Worm (Caenorhabditis elegans) whole organism, young adult: ENCODE results near the gene tsr-2.
"Not testable (repeated sequence)": the region's sequence is repeated elsewhere in the genome, so short reads cannot be mapped to it uniquely, and the experiment has no call there.

Experiments used
- B0336.3 ChIP-seq: fragments of 200-800 bp; sonication (Bioruptor generic); IDR thresholded peaks from 2 replicates; pipeline ENCODE4 v1.3.6; 2022; ENCODE audit warnings: missing genetic modification characterization, missing compliant biosample characterization
- F33H1.4 ChIP-seq: fragments of 200-800 bp; sonication (Bioruptor generic); IDR thresholded peaks from 2 replicates; pipeline ENCODE4 v1.3.6; 2022; ENCODE audit warnings: missing genetic modification reagents, missing genetic modification characterization, missing compliant biosample characterization
- F57C9.4 ChIP-seq: sonication (generic microtip); optimal IDR thresholded peaks from 2 replicates; lab custom pipeline; 2017; ENCODE audit warnings: mild to moderate bottlenecking, missing genetic modification characterization, missing compliant biosample characterization
- K12H6.12 ChIP-seq: fragments of 200-800 bp; sonication (Bioruptor generic); optimal IDR thresholded peaks from 2 replicates; lab custom pipeline; 2018; ENCODE audit warnings: mild to moderate bottlenecking, missing genetic modification characterization, missing compliant biosample characterization
- aptf-2 ChIP-seq: fragments of 200-800 bp; sonication (Bioruptor generic); conservative IDR thresholded peaks from 2 replicates; pipeline ENCODE4 v1.3.6; 2022; ENCODE audit warnings: missing genetic modification reagents, missing genetic modification characterization, missing compliant biosample characterization
- atf-7 ChIP-seq: sonication (generic microtip); optimal IDR thresholded peaks from 2 replicates; lab custom pipeline; 2017; ENCODE audit warnings: mild to moderate bottlenecking, missing genetic modification characterization, missing compliant biosample characterization
- attf-6 ChIP-seq: fragments of 200-800 bp; sonication (Bioruptor generic); IDR thresholded peaks from 2 replicates; pipeline ENCODE4 v1.3.6; 2022; ENCODE audit warnings: missing genetic modification reagents, missing genetic modification characterization, missing compliant biosample characterization
- cebp-1 ChIP-seq, 2 experiments: fragments of 200-800 bp in 1 of 2; sonication (Bioruptor generic) in 1 of 2; sonication (generic microtip) in 1 of 2; IDR thresholded peaks in 1 of 2; optimal IDR thresholded peaks in 1 of 2; 2 replicates each; pipeline versions ENCODE4 v1.3.6 to Lab custom; 2017 to 2022; ENCODE audit warnings: missing compliant biosample characterization in 2 of 2, missing genetic modification characterization in 2 of 2, mild to moderate bottlenecking in 1 of 2, missing genetic modification reagents in 1 of 2, moderate library complexity in 1 of 2
- ceh-79 ChIP-seq: sonication (generic microtip); optimal IDR thresholded peaks from 2 replicates; lab custom pipeline; 2017; ENCODE audit warnings: mild to moderate bottlenecking, missing genetic modification characterization, missing compliant biosample characterization
- dpl-1 ChIP-seq: fragments of 150-350 bp; optimal IDR thresholded peaks from 2 replicates; lab custom pipeline; 2014; ENCODE audit warnings: missing biosample characterization, missing genetic modification reagents, missing genetic modification characterization
- egrh-3 ChIP-seq: fragments of 200-800 bp; sonication (Bioruptor generic); IDR thresholded peaks from 2 replicates; pipeline ENCODE4 v1.3.6; 2022; ENCODE audit warnings: missing genetic modification reagents, missing genetic modification characterization, missing compliant biosample characterization
- ets-4 ChIP-seq: fragments of 200-800 bp; sonication (Bioruptor generic); optimal IDR thresholded peaks from 2 replicates; lab custom pipeline; 2018; ENCODE audit warnings: mild to moderate bottlenecking, missing genetic modification characterization, missing compliant biosample characterization
- hmg-1.2 ChIP-seq: fragments of 200-800 bp; sonication (Bioruptor generic); IDR thresholded peaks from 2 replicates; pipeline ENCODE4 v1.3.6; 2022; ENCODE audit warnings: missing genetic modification reagents, missing genetic modification characterization, missing compliant biosample characterization
- hrde-1 ChIP-seq: sonication (generic microtip); optimal IDR thresholded peaks from 2 replicates; lab custom pipeline; 2016; ENCODE audit warnings: missing genetic modification characterization, mild to moderate bottlenecking, missing compliant biosample characterization, moderate library complexity, missing genotype, missing genetic modification reagents, borderline replicate concordance
- lag-1 ChIP-seq: fragments of 200-800 bp; sonication (Bioruptor generic); IDR thresholded peaks from 2 replicates; pipeline ENCODE4 v1.3.6; 2022; ENCODE audit warnings: missing genetic modification reagents, missing genetic modification characterization, missing compliant biosample characterization
- madf-6 ChIP-seq: fragments of 200-800 bp; sonication (Bioruptor generic); IDR thresholded peaks from 2 replicates; pipeline ENCODE4 v1.3.6; 2022; ENCODE audit warnings: missing genetic modification reagents, missing genetic modification characterization, missing compliant biosample characterization
- mcd-1 ChIP-seq: fragments of 200-800 bp; sonication (Bioruptor generic); IDR thresholded peaks from 2 replicates; pipeline ENCODE4 v1.3.6; 2022; ENCODE audit warnings: missing genetic modification reagents, missing genetic modification characterization, missing compliant biosample characterization
- nhr-179 ChIP-seq: sonication (generic microtip); optimal IDR thresholded peaks from 2 replicates; lab custom pipeline; 2016; ENCODE audit warnings: mild to moderate bottlenecking, missing genetic modification characterization, missing compliant biosample characterization
- pbrm-1 ChIP-seq: fragments of 200-800 bp; sonication (Bioruptor generic); IDR thresholded peaks from 2 replicates; pipeline ENCODE4 v1.3.6; 2022; ENCODE audit warnings: missing genetic modification reagents, missing genetic modification characterization, missing compliant biosample characterization
- pha-4 ChIP-seq: fragments of 150-350 bp; sonication (generic microtip); optimal IDR thresholded peaks from 2 replicates; lab custom pipeline; 2014; ENCODE audit warnings: missing biosample characterization, missing genetic modification reagents, missing genetic modification characterization
- repo-1 ChIP-seq: sonication (generic microtip); optimal IDR thresholded peaks from 2 replicates; lab custom pipeline; 2017; ENCODE audit warnings: mild to moderate bottlenecking, missing genetic modification characterization, missing compliant biosample characterization
- rpc-1 ChIP-seq, 2 experiments: fragments of 150-350 bp in 1 of 2; sonication (generic microtip) in 1 of 2; optimal IDR thresholded peaks; 2 replicates each; lab custom pipeline; 2014 to 2018; ENCODE audit warnings: missing biosample characterization in 1 of 2, missing genetic modification characterization in 1 of 2, missing genetic modification reagents in 1 of 2, missing genotype in 1 of 2
- snpc-4 ChIP-seq, 5 experiments: fragments of 150-350 bp in 1 of 5; sonication (generic microtip) in 4 of 5; optimal IDR thresholded peaks; 2 replicates each; lab custom pipeline; 2014 to 2018; ENCODE audit warnings: missing genetic modification characterization in 5 of 5, missing biosample characterization in 3 of 5, antibody characterized with exemption in 2 of 5, mild to moderate bottlenecking in 2 of 5, missing compliant biosample characterization in 2 of 5, missing genotype in 2 of 5, moderate library complexity in 2 of 5, missing genetic modification reagents in 1 of 5
- sptf-2 ChIP-seq: fragments of 200-800 bp; sonication (Bioruptor generic); optimal IDR thresholded peaks from 2 replicates; lab custom pipeline; 2018; ENCODE audit warnings: mild to moderate bottlenecking, missing genetic modification characterization, missing compliant biosample characterization
- tbp1 ChIP-seq: fragments of 200-800 bp; sonication (Bioruptor generic); optimal IDR thresholded peaks from 2 replicates; lab custom pipeline; 2018; ENCODE audit warnings: mild to moderate bottlenecking, missing genetic modification characterization, missing compliant biosample characterization
- zfh-2 ChIP-seq: fragments of 200-800 bp; sonication (Bioruptor generic); conservative IDR thresholded peaks from 2 replicates; pipeline ENCODE4 v1.3.6; 2022; ENCODE audit warnings: missing genetic modification reagents, missing genetic modification characterization, missing compliant biosample characterization

The tsr-2 gene

DNA sequence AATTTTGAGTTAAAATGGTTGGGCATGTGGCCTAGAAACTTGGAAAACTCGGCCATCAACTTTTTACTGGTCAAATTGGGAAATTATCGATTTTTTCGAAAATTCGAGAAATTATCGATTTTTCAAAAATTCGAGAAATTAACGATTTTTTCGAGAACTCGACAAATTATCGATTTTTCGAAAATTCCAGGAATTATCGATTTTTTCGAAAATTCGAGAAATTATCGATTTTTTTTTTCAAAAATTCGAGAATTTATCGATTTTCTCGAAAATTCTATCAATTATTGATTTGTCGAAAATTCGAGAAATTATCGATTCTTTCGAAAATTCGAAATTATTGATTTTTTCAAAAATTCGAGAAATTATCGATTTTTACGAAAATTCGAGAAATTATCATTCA is 12.6 kb upstream of the tsr-2 start:
- TF ChIP-seq sptf-2 (GFP tag; lab: Kevin White, UChicago), result no peak
- no peak for TF ChIP-seq atf-7 (tag; lab: Kevin White, UChicago)
- TF ChIP-seq tbp1 (GFP tag; lab: Kevin White, UChicago), result no peak
- TF ChIP-seq dpl-1 (GFP tag; lab: Kevin White, UChicago), result no peak
- TF ChIP-seq ets-4 (GFP tag; lab: Kevin White, UChicago), result no peak
- TF ChIP-seq ceh-79, result no peak
- no peak for TF ChIP-seq K12H6.12 (tag; lab: Kevin White, UChicago)
- TF ChIP-seq lag-1 (GFP tag; lab: Robert Waterston, UW), result no peak
- no peak for TF ChIP-seq mcd-1
- no peak for TF ChIP-seq nhr-179 (tag; lab: Kevin White, UChicago)
- TF ChIP-seq, all 124 proteins: peak for 0

DNA sequence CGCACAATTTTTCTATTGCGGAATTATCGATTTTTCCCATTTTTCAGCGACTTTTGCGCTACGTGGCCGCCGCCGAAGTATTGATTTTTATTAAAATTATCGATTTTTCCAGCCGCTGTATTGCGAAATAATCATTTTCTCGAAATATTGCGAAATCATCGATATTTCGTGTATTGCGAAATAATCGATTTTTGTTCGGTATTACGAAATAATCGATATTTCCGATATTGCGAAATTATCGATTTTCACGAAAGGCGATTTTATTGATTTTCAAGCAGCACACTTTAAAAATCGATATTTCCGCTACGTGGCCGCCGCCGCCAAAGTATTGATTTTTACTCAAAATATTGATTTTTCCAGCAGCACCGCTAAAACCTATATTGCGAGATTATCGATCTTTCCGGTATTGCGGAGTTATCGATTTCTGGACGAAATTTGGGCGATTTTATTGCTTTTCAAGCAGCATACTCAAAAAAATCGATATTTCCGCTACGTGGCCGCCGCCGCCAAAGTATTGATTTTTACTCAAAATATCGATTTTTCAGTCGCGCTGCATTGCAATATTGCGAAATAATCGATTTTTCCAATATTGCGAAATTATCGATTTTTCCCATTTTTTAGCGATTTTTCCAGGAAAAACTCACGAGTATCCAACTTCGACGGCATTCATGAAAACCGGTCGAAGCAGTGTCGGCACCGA is 10.8 kb upstream of the tsr-2 start:
- TF ChIP-seq rpc-1 (optimal IDR thresholded peaks at IDR 0.05; lab: Kevin White, UChicago) (no peak), rpc-1 (tag; optimal IDR thresholded peaks at IDR 0.05; lab: Kevin White, UChicago) (no peak), aptf-2 (GFP tag; lab: Robert Waterston, UW) (no peak), repo-1 (tag; lab: Kevin White, UChicago) (no peak), hrde-1 (tag; lab: Kevin White, UChicago) (no peak), cebp-1 (GFP tag; IDR thresholded peaks at IDR 0.05; lab: Robert Waterston, UW) (peak; percentile 80), cebp-1 (tag; optimal IDR thresholded peaks at IDR 0.05; lab: Kevin White, UChicago) (peak; percentile 99), F57C9.4 (no peak)
- TF ChIP-seq, all 124 proteins: peak for 1

DNA sequence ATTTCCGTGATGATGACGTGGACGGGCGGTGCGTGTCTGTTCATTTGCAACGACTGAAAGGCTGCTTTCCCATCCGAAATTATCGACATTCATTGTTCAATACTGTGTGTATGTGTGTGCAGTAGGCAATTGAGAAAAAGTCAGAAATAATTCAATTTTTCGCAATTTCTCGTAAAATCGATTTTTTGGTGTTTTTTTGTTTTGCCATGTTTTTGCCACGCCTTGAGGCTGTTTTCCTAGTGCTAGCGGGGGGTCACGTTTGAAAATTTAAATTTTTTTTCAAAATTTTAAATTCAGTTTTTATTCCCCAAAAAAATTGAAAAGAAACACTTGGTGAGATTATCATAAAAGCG is 10.2 kb upstream of the tsr-2 start, which contains the start of gene Y51H4A.13:
Gene Y51H4A.13, minus strand, starts transcription at position 182 of the 353 bp plus-strand sequence.
- not testable (repeated sequence) for TF ChIP-seq snpc-4 (GFP tag; optimal IDR thresholded peaks at IDR 0.05; lab: Kevin White, UChicago); cebp-1 (GFP tag; IDR thresholded peaks at IDR 0.05; lab: Robert Waterston, UW)
- TF ChIP-seq snpc-4 (tag; optimal IDR thresholded peaks at IDR 0.05; lab: Kevin White, UChicago), result peak in 1 of 4 experiments; percentile 80
- peak; percentile 10 for TF ChIP-seq cebp-1 (tag; optimal IDR thresholded peaks at IDR 0.05; lab: Kevin White, UChicago)
- peak; percentile 62; the same call in 1 of the 2 replicates for TF ChIP-seq attf-6
- TF ChIP-seq hmg-1.2, result peak; percentile 17; the same call in 1 of the 2 replicates

DNA sequence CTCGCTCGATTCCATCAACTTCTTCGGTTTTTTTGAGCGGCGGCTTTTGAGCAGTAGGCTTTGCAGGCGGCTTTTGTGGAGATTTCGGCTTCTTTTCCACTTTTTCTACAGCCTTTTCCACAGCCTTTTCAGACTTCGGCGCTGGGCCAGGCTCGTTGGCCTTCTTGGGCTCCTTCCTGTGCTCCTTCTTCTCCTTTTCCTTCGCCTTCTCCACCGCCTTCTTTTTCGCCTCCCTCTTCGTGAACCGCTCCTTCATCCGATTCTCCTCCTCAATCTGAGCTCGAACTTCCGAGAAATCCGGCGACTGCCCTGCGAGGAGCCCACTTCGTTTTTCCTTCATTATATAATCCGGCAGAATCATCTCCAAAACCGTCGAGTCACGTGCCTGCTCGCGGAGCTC is 8.0 kb upstream of the tsr-2 start:
- TF ChIP-seq F33H1.4 (0 out of 2 replicates have a peak, but pooled peaks have one; percentile 8), egrh-3 (peak; percentile 53; the same call in 1 of the 2 replicates)

DNA sequence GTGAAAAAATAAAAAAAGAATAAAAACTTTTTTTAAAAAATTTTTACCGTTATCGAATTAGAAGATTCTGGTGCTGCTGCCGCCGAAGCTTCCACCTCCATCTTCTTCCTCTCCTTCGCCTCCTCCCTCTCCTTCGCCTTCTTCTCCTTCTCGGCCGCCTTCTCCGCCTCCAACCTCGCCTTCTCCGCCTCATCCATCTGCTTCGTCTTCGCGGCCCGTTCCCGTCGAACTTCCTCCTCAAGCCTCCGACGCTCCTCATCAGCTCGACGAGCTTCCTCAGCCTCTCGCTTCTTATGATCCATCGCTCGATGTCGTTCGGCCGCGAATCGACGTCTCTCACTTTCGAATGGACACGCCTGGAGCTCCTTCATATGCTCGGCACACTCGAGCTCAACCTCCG is 6.2 kb upstream of the tsr-2 start:
- peak; percentile 91 for TF ChIP-seq egrh-3
- TF ChIP-seq zfh-2 (GFP tag; lab: Robert Waterston, UW), result 0 out of 2 replicates have a peak, but pooled peaks have one; percentile 43

DNA sequence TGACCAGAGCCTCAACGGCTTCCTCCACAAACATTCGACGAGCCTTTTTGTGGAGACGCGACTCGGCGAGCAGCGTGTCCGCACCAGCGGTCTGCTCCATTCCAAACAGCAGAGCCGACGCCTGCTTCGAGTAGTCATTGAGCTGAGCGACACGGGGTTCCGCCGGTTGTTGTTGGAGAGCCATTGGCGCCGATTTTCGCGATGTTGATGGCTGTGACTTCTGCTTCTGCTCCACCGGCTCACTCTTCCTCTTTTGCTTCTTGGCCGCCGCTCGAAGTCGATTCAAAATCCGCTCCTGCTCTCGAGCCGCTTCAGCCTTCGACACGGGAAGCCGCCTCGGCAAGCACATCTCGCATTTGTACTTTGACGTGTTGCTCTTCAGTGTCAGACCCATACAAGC is 5.4 kb upstream of the tsr-2 start:
- 0 out of 2 replicates have a peak, but pooled peaks have one; percentile 12 for TF ChIP-seq pbrm-1 (GFP tag; lab: Robert Waterston, UW)
- TF ChIP-seq egrh-3, result 0 out of 2 replicates have a peak, but pooled peaks have one; percentile 71

DNA sequence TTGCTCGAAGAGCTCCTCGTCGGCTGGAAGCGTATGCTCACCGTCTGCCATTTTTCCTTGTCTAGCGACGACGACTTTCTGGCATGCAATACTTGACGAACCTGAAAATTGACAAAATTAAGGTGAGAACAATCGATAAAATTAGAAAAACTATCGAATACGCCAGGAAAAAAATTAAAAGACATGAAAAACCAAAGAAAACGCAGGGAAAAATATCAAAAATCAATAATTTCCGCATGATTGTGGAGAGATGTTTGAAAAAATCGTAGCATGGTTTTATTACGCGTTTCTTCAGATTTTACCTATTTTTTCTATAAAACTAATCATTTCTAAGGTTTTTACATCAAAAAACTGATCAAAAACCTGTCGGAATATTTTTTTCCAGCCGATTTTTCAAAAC is 630 bp upstream of the tsr-2 start, which contains the start of gene set-26:
Gene set-26, minus strand, starts transcription at position 101 of the 400 bp plus-strand sequence.
- TF ChIP-seq B0336.3 (GFP tag; lab: Robert Waterston, UW); pha-4; madf-6: not testable (repeated sequence)
